Worm (Caenorhabditis elegans): ENCODE results near the gene ins-8.

Gene ins-8

ce11 chrIV:9672434-9672833 lies 8.3 kb downstream of the ins-8 start:
- TF ChIP-seq fkh-10 (GFP tag; optimal IDR thresholded peaks at IDR 0.05) (no peak), nhr-43 (tag; optimal IDR thresholded peaks at IDR 0.05; ENCODE audit: poor library complexity, severe bottlenecking) (peak; percentile 88), tbx-2 (tag; optimal IDR thresholded peaks at IDR 0.05) (no peak), lin-39 (tag; optimal IDR thresholded peaks at IDR 0.05) (no peak), nhr-25 (tag; optimal IDR thresholded peaks at IDR 0.05) (peak; percentile 52), pha-4 (tag; optimal IDR thresholded peaks at IDR 0.05) (no peak), fos-1 (tag; optimal IDR thresholded peaks at IDR 0.05) (no peak), eor-1 (tag; optimal IDR thresholded peaks at IDR 0.05) (no peak), nhr-12 (tag; optimal IDR thresholded peaks at IDR 0.05) (no peak), ceh-28 (tag; optimal IDR thresholded peaks at IDR 0.05) (no peak), unc-62 (GFP tag; optimal IDR thresholded peaks at IDR 0.05) (no peak), elt-3 (tag; optimal IDR thresholded peaks at IDR 0.05) (peak in 1 of 3 experiments; percentile 79), nhr-77 (tag; optimal IDR thresholded peaks at IDR 0.05) (no peak), ztf-11 (tag; optimal IDR thresholded peaks at IDR 0.05) (no peak), sea-2 (GFP tag; optimal IDR thresholded peaks at IDR 0.05) (no peak), egl-5 (tag; optimal IDR thresholded peaks at IDR 0.05) (no peak), lsy-12 (tag; optimal IDR thresholded peaks at IDR 0.05) (no peak), ztf-4 (tag; optimal IDR thresholded peaks at IDR 0.05) (no peak), R02D3.7 (tag; optimal IDR thresholded peaks at IDR 0.05) (no peak), mdl-1 (tag; optimal IDR thresholded peaks at IDR 0.05) (no peak), ceh-16 (tag; optimal IDR thresholded peaks at IDR 0.05) (no peak), nhr-11 (tag; optimal IDR thresholded peaks at IDR 0.05) (no peak), nhr-23 (tag; optimal IDR thresholded peaks at IDR 0.05) (peak; percentile 94), nhr-76 (tag; optimal IDR thresholded peaks at IDR 0.05) (no peak), mml-1 (tag; optimal IDR thresholded peaks at IDR 0.05) (no peak), elt-1 (tag; optimal IDR thresholded peaks at IDR 0.05) (no peak), egl-27 (tag; optimal IDR thresholded peaks at IDR 0.05) (no peak), pqm-1 (tag; optimal IDR thresholded peaks at IDR 0.05) (no peak), ama-1 (optimal IDR thresholded peaks at IDR 0.05) (no peak), unc-39 (tag; optimal IDR thresholded peaks at IDR 0.05) (no peak), daf-12 (tag; optimal IDR thresholded peaks at IDR 0.05) (no peak), skn-1 (tag; optimal IDR thresholded peaks at IDR 0.05) (no peak)

ce11 chrIV:9671001-9671652 lies 9.6 kb downstream of the ins-8 start:
- TF ChIP-seq fkh-2 (tag; optimal IDR thresholded peaks at IDR 0.05) = no peak
- TF ChIP-seq nhr-25 (tag; optimal IDR thresholded peaks at IDR 0.05) = peak; percentile 34
- peak; percentile 97 for TF ChIP-seq pha-4 (tag; optimal IDR thresholded peaks at IDR 0.05)
- TF ChIP-seq nhr-237 (tag; optimal IDR thresholded peaks at IDR 0.05) = no peak
- peak; percentile 76 for TF ChIP-seq pqm-1 (tag; optimal IDR thresholded peaks at IDR 0.05)
- TF ChIP-seq ztf-4 (tag; optimal IDR thresholded peaks at IDR 0.05) = peak; percentile 34
- TF ChIP-seq ama-1 (optimal IDR thresholded peaks at IDR 0.05) = peak; percentile 41
- TF ChIP-seq jun-1 (tag; optimal IDR thresholded peaks at IDR 0.05) = peak; percentile 62
- peak; percentile 11 for TF ChIP-seq nhr-43 (tag; optimal IDR thresholded peaks at IDR 0.05; ENCODE audit: poor library complexity, severe bottlenecking)
- TF ChIP-seq nhr-77 (tag; optimal IDR thresholded peaks at IDR 0.05) = no peak
- TF ChIP-seq mdl-1 (tag; optimal IDR thresholded peaks at IDR 0.05) = peak; percentile 56
- peak; percentile 43 for TF ChIP-seq nfya-1 (tag; optimal IDR thresholded peaks at IDR 0.05; ENCODE audit: insufficient read depth)
- no peak for TF ChIP-seq unc-39 (tag; optimal IDR thresholded peaks at IDR 0.05)
- no peak for TF ChIP-seq ceh-28 (tag; optimal IDR thresholded peaks at IDR 0.05)
- peak; percentile 73 for TF ChIP-seq elt-2 (tag; optimal IDR thresholded peaks at IDR 0.05)

- no peak for TF ChIP-seq ztf-4 (tag; optimal IDR thresholded peaks at IDR 0.05)
- TF ChIP-seq zag-1 (tag; optimal IDR thresholded peaks at IDR 0.05) = no peak
- no peak for TF ChIP-seq ZK546.5 (tag; optimal IDR thresholded peaks at IDR 0.05)
- TF ChIP-seq pqm-1 (tag; optimal IDR thresholded peaks at IDR 0.05) = no peak
- TF ChIP-seq fkh-10 (GFP tag; optimal IDR thresholded peaks at IDR 0.05) = no peak
- no peak for TF ChIP-seq nhr-237 (tag; optimal IDR thresholded peaks at IDR 0.05)
- peak; percentile 70 for TF ChIP-seq elt-1 (tag; optimal IDR thresholded peaks at IDR 0.05)
- TF ChIP-seq nhr-12 (tag; optimal IDR thresholded peaks at IDR 0.05) = no peak
- no peak for TF ChIP-seq ceh-9 (tag; optimal IDR thresholded peaks at IDR 0.05)
- TF ChIP-seq nhr-25 (tag; optimal IDR thresholded peaks at IDR 0.05) = peak; percentile 42
- peak; percentile 64 for TF ChIP-seq mdl-1 (tag; optimal IDR thresholded peaks at IDR 0.05)
- TF ChIP-seq elt-3 (tag; optimal IDR thresholded peaks at IDR 0.05) = no peak
- no peak for TF ChIP-seq aly-2 (tag; optimal IDR thresholded peaks at IDR 0.05)
- TF ChIP-seq nhr-23 (tag; optimal IDR thresholded peaks at IDR 0.05) = peak; percentile 78
- TF ChIP-seq nhr-67 (tag; optimal IDR thresholded peaks at IDR 0.05) = no peak
- TF ChIP-seq nhr-28 (tag; optimal IDR thresholded peaks at IDR 0.05) = no peak
- TF ChIP-seq egl-27 (tag; optimal IDR thresholded peaks at IDR 0.05) = no peak
- no peak for TF ChIP-seq sea-2 (GFP tag; optimal IDR thresholded peaks at IDR 0.05)
- no peak for TF ChIP-seq daf-12 (tag; optimal IDR thresholded peaks at IDR 0.05)
- TF ChIP-seq unc-39 (tag; optimal IDR thresholded peaks at IDR 0.05) = no peak
- peak; percentile 39 for TF ChIP-seq ama-1 (optimal IDR thresholded peaks at IDR 0.05)
- no peak for TF ChIP-seq pha-4 (tag; optimal IDR thresholded peaks at IDR 0.05)
- TF ChIP-seq elt-2 (tag; optimal IDR thresholded peaks at IDR 0.05) = no peak
- TF ChIP-seq nhr-77 (tag; optimal IDR thresholded peaks at IDR 0.05) = no peak
- peak; percentile 80 for TF ChIP-seq nhr-43 (tag; optimal IDR thresholded peaks at IDR 0.05; ENCODE audit: poor library complexity, severe bottlenecking)
- TF ChIP-seq nhr-11 (tag; optimal IDR thresholded peaks at IDR 0.05) = no peak
- no peak for TF ChIP-seq jun-1 (tag; optimal IDR thresholded peaks at IDR 0.05)
- TF ChIP-seq fos-1 (tag; optimal IDR thresholded peaks at IDR 0.05) = no peak
- TF ChIP-seq fkh-2 (tag; optimal IDR thresholded peaks at IDR 0.05) = no peak
- TF ChIP-seq ztf-11 (tag; optimal IDR thresholded peaks at IDR 0.05) = no peak
- TF ChIP-seq egl-5 (tag; optimal IDR thresholded peaks at IDR 0.05) = no peak
- TF ChIP-seq tbx-2 (tag; optimal IDR thresholded peaks at IDR 0.05) = no peak
- peak; percentile 19 for TF ChIP-seq R02D3.7 (tag; optimal IDR thresholded peaks at IDR 0.05)
- TF ChIP-seq unc-62 (GFP tag; optimal IDR thresholded peaks at IDR 0.05) = no peak
- TF ChIP-seq lin-39 (tag; optimal IDR thresholded peaks at IDR 0.05) = no peak
- no peak for TF ChIP-seq ceh-16 (tag; optimal IDR thresholded peaks at IDR 0.05)
Observed at ce11 chrIV:9669969-9670368, 10.8 kb downstream of the ins-8 start.

Measured in whole organism, L3 larva.